Fruit fly (Drosophila melanogaster): Measurements from ENCODE around the gene Tsf2.

Gene Tsf2

DNA sequence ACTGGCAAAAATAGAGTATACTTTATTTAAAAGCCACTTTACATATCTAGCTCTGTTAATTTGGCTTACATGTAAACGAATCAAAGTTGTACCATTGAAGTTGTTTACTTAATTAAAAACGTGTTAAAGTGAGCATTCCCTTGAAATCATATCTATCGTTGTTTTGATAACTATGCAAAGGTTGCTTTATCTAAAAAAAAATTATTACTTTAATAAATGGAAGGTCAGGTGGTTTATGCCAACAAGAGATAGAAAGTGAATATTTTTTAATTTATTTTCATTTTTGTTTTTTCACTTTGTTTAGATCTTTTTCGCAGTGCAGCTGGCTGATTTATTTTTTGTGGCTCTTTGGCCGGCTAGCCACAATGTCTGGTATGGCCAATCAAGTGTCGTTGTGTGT, 50.6 kb downstream of the Tsf2 start:
- TF ChIP-seq woc (GFP tag; optimal IDR thresholded peaks at IDR 0.05) (no peak), Rel (GFP tag; optimal IDR thresholded peaks at IDR 0.05) (no peak), Rel (tag; optimal IDR thresholded peaks at IDR 0.05) (no peak), psq (GFP tag; optimal IDR thresholded peaks at IDR 0.05) (peak; percentile 13), Hnf4 (GFP tag; optimal IDR thresholded peaks at IDR 0.05) (peak; percentile 14), rgr (GFP tag; optimal IDR thresholded peaks at IDR 0.05) (peak; percentile 21), dl (GFP tag; optimal IDR thresholded peaks at IDR 0.05; ENCODE audit: insufficient read depth in 1 of 2, partially characterized antibody in 2 of 2) (no peak), jim (GFP tag; optimal IDR thresholded peaks at IDR 0.05) (no peak), fru (GFP tag; optimal IDR thresholded peaks at IDR 0.05) (peak; percentile 8), HLH106 (tag; optimal IDR thresholded peaks at IDR 0.05) (peak; percentile 16), foxo (GFP tag; optimal IDR thresholded peaks at IDR 0.05) (peak in 1 of 2 experiments; percentile 16), ey (GFP tag; optimal IDR thresholded peaks at IDR 0.05) (peak; percentile 13), CG9705 (GFP tag; optimal IDR thresholded peaks at IDR 0.05) (no peak), h (GFP tag; optimal IDR thresholded peaks at IDR 0.05) (peak; percentile 47), sv (GFP tag; optimal IDR thresholded peaks at IDR 0.05) (peak; percentile 68), N (GFP tag; optimal IDR thresholded peaks at IDR 0.05) (no peak), Dif (GFP tag; optimal IDR thresholded peaks at IDR 0.05; ENCODE audit: partially characterized antibody) (no peak), Vsx2 (GFP tag; optimal IDR thresholded peaks at IDR 0.05; ENCODE audit: partially characterized antibody) (no peak), brk (GFP tag; optimal IDR thresholded peaks at IDR 0.05) (no peak)

DNA sequence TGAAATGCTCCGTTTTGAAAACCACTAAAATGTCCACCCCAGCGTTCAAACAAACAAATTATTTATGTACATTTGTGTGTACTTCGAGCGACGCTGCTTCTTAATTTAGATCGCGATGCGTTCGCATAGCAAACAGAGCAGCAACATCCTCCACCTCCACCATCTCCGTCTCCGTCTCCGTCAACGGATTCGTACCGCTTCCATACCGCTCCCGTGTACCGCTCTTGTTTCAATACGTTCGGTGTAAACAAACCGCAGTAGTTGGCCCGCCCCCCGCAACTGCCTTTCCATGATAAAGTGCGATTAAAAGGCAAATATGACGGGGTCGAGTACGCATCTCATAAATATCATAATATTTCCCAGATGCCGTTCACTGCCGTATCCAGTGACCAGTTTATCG, 51.3 kb downstream of the Tsf2 start, which contains the start of gene CG33725:
Gene CG33725, plus strand, starts transcription at position 364 of the 400 bp plus-strand sequence.
- TF ChIP-seq rgr (GFP tag; optimal IDR thresholded peaks at IDR 0.05), result no peak
- TF ChIP-seq OdsH (GFP tag; optimal IDR thresholded peaks at IDR 0.05), result no peak
- no peak for TF ChIP-seq Hr78 (GFP tag; optimal IDR thresholded peaks at IDR 0.05)
- no peak for TF ChIP-seq Rel (GFP tag; optimal IDR thresholded peaks at IDR 0.05)
- no peak for TF ChIP-seq Rel (tag; optimal IDR thresholded peaks at IDR 0.05)
- TF ChIP-seq dl (GFP tag; optimal IDR thresholded peaks at IDR 0.05; ENCODE audit: insufficient read depth in 1 of 2, partially characterized antibody in 2 of 2), result no peak
- TF ChIP-seq brk (GFP tag; optimal IDR thresholded peaks at IDR 0.05), result no peak
